Worm (Caenorhabditis elegans): ENCODE results near the gene Y110A2AL.7.

- TF ChIP-seq elt-3 (tag; optimal IDR thresholded peaks at IDR 0.05), result no peak
- no peak for TF ChIP-seq ztf-11 (tag; optimal IDR thresholded peaks at IDR 0.05)
Observed at ce11 chrII:2841529-2841928, 1.5 kb downstream of the Y110A2AL.7 start, which contains the start of gene Y110A2AL.6.
